Fruit fly (Drosophila melanogaster) whole organism, prepupa: ENCODE measurements around the gene Cad87A.
A peak's percentile ranks its signal among the peaks of the same experiment; 100 is the strongest.

ENCODE experiments used
- Blimp-1 ChIP-seq: fragments of 200-800 bp; sonication (Bioruptor generic); optimal IDR thresholded peaks from 3 replicates; lab custom pipeline; 2017; ENCODE audit warnings: missing biosample characterization, missing genetic modification characterization, mild to moderate bottlenecking, moderate library complexity, missing genetic modification reagents
- CG10669 ChIP-seq: fragments of 200-800 bp; sonication (Bioruptor generic); optimal IDR thresholded peaks from 3 replicates; lab custom pipeline; 2018; ENCODE audit warnings: missing biosample characterization, mild to moderate bottlenecking, missing genetic modification characterization, moderate library complexity
- CG11294 ChIP-seq: fragments of 200-800 bp; sonication (Bioruptor generic); IDR thresholded peaks from 2 replicates; pipeline ENCODE4 v1.3.6; 2022; ENCODE audit warnings: missing biosample characterization, missing genetic modification characterization
- CG11902 ChIP-seq: fragments of 200-800 bp; sonication (Bioruptor generic); optimal IDR thresholded peaks from 3 replicates; lab custom pipeline; 2016; ENCODE audit warnings: missing biosample characterization, missing genetic modification characterization
- CG31627 ChIP-seq: fragments of 200-800 bp; sonication (Bioruptor generic); optimal IDR thresholded peaks from 3 replicates; lab custom pipeline; 2016; ENCODE audit warnings: missing biosample characterization, missing genetic modification characterization
- CG32006 ChIP-seq: fragments of 200-800 bp; sonication (Bioruptor generic); optimal IDR thresholded peaks from 3 replicates; lab custom pipeline; 2017; ENCODE audit warnings: missing biosample characterization, mild to moderate bottlenecking, missing genetic modification characterization
- CG34406 ChIP-seq: fragments of 200-800 bp; sonication (Bioruptor generic); optimal IDR thresholded peaks from 3 replicates; lab custom pipeline; 2016; ENCODE audit warnings: missing biosample characterization, missing genetic modification characterization
- CG4318 ChIP-seq: fragments of 200-800 bp; sonication (Bioruptor generic); optimal IDR thresholded peaks from 3 replicates; lab custom pipeline; 2017; ENCODE audit warnings: missing biosample characterization, mild to moderate bottlenecking, missing genetic modification characterization
- CG6163 ChIP-seq: fragments of 200-800 bp; sonication (Bioruptor generic); IDR thresholded peaks from 3 replicates; pipeline ENCODE4 v1.3.6; 2022; ENCODE audit warnings: missing biosample characterization, missing genetic modification characterization
- CG6276 ChIP-seq: fragments of 200-800 bp; sonication (Bioruptor generic); optimal IDR thresholded peaks from 2 replicates; lab custom pipeline; 2017; ENCODE audit warnings: missing biosample characterization, mild to moderate bottlenecking, missing genetic modification characterization
- CG6792 ChIP-seq: fragments of 200-800 bp; sonication (Bioruptor generic); optimal IDR thresholded peaks from 3 replicates; lab custom pipeline; 2016; ENCODE audit warnings: missing biosample characterization, missing genetic modification characterization
- CG7368 ChIP-seq: fragments of 200-800 bp; sonication (Bioruptor generic); optimal IDR thresholded peaks from 3 replicates; lab custom pipeline; 2016; ENCODE audit warnings: missing biosample characterization, missing genetic modification characterization
- CG8119 ChIP-seq: fragments of 200-800 bp; sonication (Bioruptor generic); IDR thresholded peaks from 3 replicates; pipeline ENCODE4 v1.3.6; 2022; ENCODE audit warnings: missing biosample characterization, missing genetic modification characterization
- CG8319 ChIP-seq: fragments of 200-800 bp; sonication (Bioruptor generic); optimal IDR thresholded peaks from 3 replicates; lab custom pipeline; 2016; ENCODE audit warnings: missing biosample characterization, missing genetic modification characterization
- CG8632 ChIP-seq: fragments of 200-800 bp; sonication (Bioruptor generic); optimal IDR thresholded peaks from 3 replicates; lab custom pipeline; 2016; ENCODE audit warnings: missing biosample characterization, missing genetic modification characterization
- CG9139 ChIP-seq: fragments of 200-800 bp; sonication (Bioruptor generic); optimal IDR thresholded peaks from 3 replicates; lab custom pipeline; 2017; ENCODE audit warnings: missing biosample characterization, mild to moderate bottlenecking, missing genetic modification characterization
- Eip93F ChIP-seq: fragments of 200-800 bp; sonication (Bioruptor generic); optimal IDR thresholded peaks from 2 replicates; lab custom pipeline; 2016; ENCODE audit warnings: missing biosample characterization, mild to moderate bottlenecking, missing genetic modification characterization
- Ets21C ChIP-seq: fragments of 200-800 bp; sonication (Bioruptor generic); optimal IDR thresholded peaks from 3 replicates; lab custom pipeline; 2016; ENCODE audit warnings: missing biosample characterization, missing genetic modification characterization
- Gug ChIP-seq: fragments of 200-800 bp; sonication (Bioruptor generic); IDR thresholded peaks from 2 replicates; pipeline ENCODE4 v1.3.6; 2022; ENCODE audit warnings: missing biosample characterization, missing genetic modification characterization
- Hr38 ChIP-seq: sonication (Bioruptor generic); optimal IDR thresholded peaks from 2 replicates; lab custom pipeline; 2016; ENCODE audit warnings: missing biosample characterization, missing genetic modification characterization
- Hr39 ChIP-seq: fragments of 200-800 bp; sonication (Bioruptor generic); optimal IDR thresholded peaks from 2 replicates; lab custom pipeline; 2016; ENCODE audit warnings: missing biosample characterization, missing genetic modification characterization
- Hr4 ChIP-seq: fragments of 200-800 bp; sonication (Bioruptor generic); optimal IDR thresholded peaks from 3 replicates; lab custom pipeline; 2016; ENCODE audit warnings: missing biosample characterization, missing genetic modification characterization
- Lpt ChIP-seq: fragments of 200-800 bp; sonication (Bioruptor generic); optimal IDR thresholded peaks from 3 replicates; lab custom pipeline; 2016; ENCODE audit warnings: missing biosample characterization, missing genetic modification characterization
- Met ChIP-seq: fragments of 200-800 bp; sonication (Bioruptor generic); optimal IDR thresholded peaks from 3 replicates; lab custom pipeline; 2016; ENCODE audit warnings: missing biosample characterization, missing genetic modification characterization
- OdsH ChIP-seq: fragments of 200-800 bp; sonication (Bioruptor generic); optimal IDR thresholded peaks from 3 replicates; lab custom pipeline; 2016; ENCODE audit warnings: missing biosample characterization, missing genetic modification characterization
- Sox102F ChIP-seq: fragments of 200-800 bp; sonication (Bioruptor generic); optimal IDR thresholded peaks from 2 replicates; lab custom pipeline; 2016; ENCODE audit warnings: missing biosample characterization, mild to moderate bottlenecking, missing genetic modification characterization
- dac ChIP-seq: fragments of 200-800 bp; sonication (Bioruptor generic); optimal IDR thresholded peaks from 2 replicates; lab custom pipeline; 2017; ENCODE audit warnings: missing biosample characterization, mild to moderate bottlenecking, missing genetic modification characterization
- dsx ChIP-seq: fragments of 200-800 bp; optimal IDR thresholded peaks from 3 replicates; lab custom pipeline; 2019; ENCODE audit warnings: missing biosample characterization, mild to moderate bottlenecking, missing genetic modification characterization, moderate library complexity; ENCODE audit not compliant: poor library complexity, severe bottlenecking
- esn ChIP-seq: fragments of 200-800 bp; sonication (Bioruptor generic); optimal IDR thresholded peaks from 2 replicates; lab custom pipeline; 2016; ENCODE audit warnings: missing biosample characterization, mild to moderate bottlenecking, missing genetic modification characterization, moderate library complexity
- fd59A ChIP-seq: fragments of 200-800 bp; sonication (Bioruptor generic); optimal IDR thresholded peaks from 2 replicates; lab custom pipeline; 2017; ENCODE audit warnings: missing biosample characterization, mild to moderate bottlenecking, missing genetic modification characterization, missing genetic modification reagents
- fd85E ChIP-seq: fragments of 200-800 bp; sonication (Bioruptor generic); optimal IDR thresholded peaks from 3 replicates; lab custom pipeline; 2016; ENCODE audit warnings: missing biosample characterization, missing genetic modification characterization
- fkh ChIP-seq: fragments of 200-800 bp; sonication (Bioruptor generic); optimal IDR thresholded peaks from 3 replicates; lab custom pipeline; 2017; ENCODE audit warnings: missing biosample characterization, mild to moderate bottlenecking, missing genetic modification characterization, moderate library complexity
- lz ChIP-seq: fragments of 200-800 bp; sonication (Bioruptor generic); optimal IDR thresholded peaks from 3 replicates; lab custom pipeline; 2016; ENCODE audit warnings: missing biosample characterization, missing genetic modification characterization
- net ChIP-seq: fragments of 200-800 bp; sonication (Bioruptor generic); optimal IDR thresholded peaks from 3 replicates; lab custom pipeline; 2016; ENCODE audit warnings: missing biosample characterization, missing genetic modification characterization
- pdm3 ChIP-seq: fragments of 200-800 bp; sonication (Bioruptor generic); optimal IDR thresholded peaks from 3 replicates; lab custom pipeline; 2016; ENCODE audit warnings: missing biosample characterization, missing genetic modification characterization
- salr ChIP-seq, 2 experiments: fragments of 200-800 bp; sonication (Bioruptor generic); optimal IDR thresholded peaks; 3 replicates each; lab custom pipeline; 2016 to 2018; ENCODE audit warnings: missing biosample characterization in 2 of 2, missing genetic modification characterization in 2 of 2, mild to moderate bottlenecking in 1 of 2
- spab ChIP-seq: fragments of 200-800 bp; sonication (Bioruptor generic); optimal IDR thresholded peaks from 2 replicates; lab custom pipeline; 2017; ENCODE audit warnings: missing biosample characterization, mild to moderate bottlenecking, missing genetic modification characterization, missing genetic modification reagents
- ss ChIP-seq, 2 experiments: fragments of 200-800 bp; sonication (Bioruptor generic); optimal IDR thresholded peaks; 2 replicates in 1 of 2; 3 replicates in 1 of 2; lab custom pipeline; 2017 to 2018; ENCODE audit warnings: mild to moderate bottlenecking in 2 of 2, missing biosample characterization in 2 of 2, missing genetic modification characterization in 2 of 2, moderate library complexity in 1 of 2
- svp ChIP-seq: fragments of 200-800 bp; sonication (Bioruptor generic); peaks from one replicate; lab custom pipeline; 2016; ENCODE audit warnings: missing biosample characterization, missing genetic modification characterization
- topi ChIP-seq: fragments of 200-800 bp; sonication (Bioruptor generic); optimal IDR thresholded peaks from 3 replicates; lab custom pipeline; 2016; ENCODE audit warnings: missing biosample characterization, missing genetic modification characterization

Gene Cad87A

DNA sequence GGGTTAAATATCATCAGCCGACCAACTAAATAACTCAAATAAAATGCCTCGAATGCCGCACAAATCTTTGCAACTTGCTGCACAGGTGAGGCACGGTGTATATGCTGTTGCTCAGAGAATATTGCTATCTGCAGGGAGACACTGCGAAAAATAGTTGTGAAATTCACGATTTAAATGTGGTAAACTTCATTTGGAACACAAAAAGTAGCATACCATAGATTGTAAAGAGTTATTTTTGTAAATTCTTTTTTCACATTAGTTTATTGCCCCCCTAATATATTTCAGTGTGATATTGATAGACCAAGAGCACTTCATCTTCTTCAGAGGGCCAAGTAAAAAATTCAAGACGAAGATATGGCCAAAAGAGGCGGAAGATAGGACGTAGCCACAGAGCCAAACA is 28.3 kb downstream of the Cad87A start (continued):
- TF ChIP-seq CG6276 (GFP tag; lab: Kevin White, UChicago) (peak; percentile 69), CG32006 (GFP tag; lab: Kevin White, UChicago) (peak; percentile 82), CG6163 (GFP tag; lab: Robert Waterston, UW) (peak; percentile 92), salr (GFP tag; optimal IDR thresholded peaks at IDR 0.05; lab: Kevin White, UChicago) (peak; percentile 72 to 77), pdm3 (GFP tag; lab: Kevin White, UChicago) (peak; percentile 78), fd59A (GFP tag; lab: Kevin White, UChicago) (peak; percentile 84), Blimp-1 (GFP tag; lab: Kevin White, UChicago) (no peak), CG34406 (GFP tag; lab: Kevin White, UChicago) (peak; percentile 52), Lpt (GFP tag; lab: Kevin White, UChicago) (peak; percentile 80), Gug (GFP tag; lab: Robert Waterston, UW) (peak; percentile 75), spab (peak; percentile 85), esn (peak; percentile 60), CG10669 (peak; percentile 86), OdsH (peak; percentile 80), CG6792 (peak; percentile 67), dac (GFP tag; lab: Kevin White, UChicago) (peak; percentile 64), net (GFP tag; lab: Kevin White, UChicago) (peak; percentile 70), dsx (GFP tag; lab: Kevin White, UChicago) (peak; percentile 88), CG8319 (GFP tag; lab: Kevin White, UChicago) (peak; percentile 57), CG7368 (GFP tag; lab: Kevin White, UChicago) (peak; percentile 53), CG9139 (GFP tag; lab: Kevin White, UChicago) (peak; percentile 60), lz (GFP tag; lab: Kevin White, UChicago) (peak; percentile 60), CG8119 (GFP tag; lab: Robert Waterston, UW) (peak; percentile 81), ss (GFP tag; optimal IDR thresholded peaks at IDR 0.05; lab: Kevin White, UChicago) (peak; percentile 83), fkh (GFP tag; lab: Kevin White, UChicago) (no peak), fd85E (GFP tag; lab: Kevin White, UChicago) (no peak), CG11294 (GFP tag; lab: Robert Waterston, UW) (peak; percentile 57; the same call in 1 of the 2 replicates), svp (GFP tag; lab: Kevin White, UChicago) (peak; percentile 89), topi (GFP tag; lab: Kevin White, UChicago) (peak; percentile 65), CG8632 (GFP tag; lab: Kevin White, UChicago) (peak; percentile 57), Hr4 (GFP tag; lab: Kevin White, UChicago) (peak; percentile 68), CG31627 (GFP tag; lab: Kevin White, UChicago) (peak; percentile 42), Eip93F (GFP tag; lab: Kevin White, UChicago) (no peak), Hr38 (no peak)

DNA sequence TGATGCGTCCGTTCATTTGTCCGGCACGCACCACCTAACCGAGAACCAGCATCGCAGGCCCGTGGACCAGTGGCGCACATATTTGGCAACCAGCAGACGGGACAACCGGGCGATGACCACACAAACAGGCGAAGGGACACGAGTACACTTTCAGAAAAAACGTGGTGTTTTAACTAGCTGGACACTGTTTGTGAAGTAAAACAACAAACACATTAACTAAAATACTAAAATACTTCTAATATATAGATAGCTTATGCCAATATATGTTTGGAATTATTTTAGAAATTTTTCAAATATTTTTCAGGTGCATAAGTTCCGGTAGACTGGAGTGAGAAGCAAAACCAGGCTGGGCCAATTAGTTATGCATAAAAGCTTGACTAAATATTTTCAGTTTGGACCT is 46.0 kb downstream of the Cad87A start:
- peak; percentile 28 for TF ChIP-seq CG31627 (GFP tag; lab: Kevin White, UChicago)
- TF ChIP-seq topi (GFP tag; lab: Kevin White, UChicago) = peak; percentile 13
- no peak for TF ChIP-seq CG4318
- no peak for TF ChIP-seq CG10669
- peak; percentile 49 for TF ChIP-seq svp (GFP tag; lab: Kevin White, UChicago)
- TF ChIP-seq Eip93F (GFP tag; lab: Kevin White, UChicago) = no peak
- peak; percentile 6 for TF ChIP-seq lz (GFP tag; lab: Kevin White, UChicago)
- no peak for TF ChIP-seq CG6276 (GFP tag; lab: Kevin White, UChicago)
- no peak for TF ChIP-seq CG8632 (GFP tag; lab: Kevin White, UChicago)
- no peak for TF ChIP-seq fd85E (GFP tag; lab: Kevin White, UChicago)
- no peak for TF ChIP-seq CG11902
- no peak for TF ChIP-seq CG8319 (GFP tag; lab: Kevin White, UChicago)
- no peak for TF ChIP-seq Hr4 (GFP tag; lab: Kevin White, UChicago)
- TF ChIP-seq CG9139 (GFP tag; lab: Kevin White, UChicago) = no peak
- no peak for TF ChIP-seq Ets21C (GFP tag; lab: Kevin White, UChicago)
- peak; percentile 30 for TF ChIP-seq Sox102F (GFP tag; lab: Kevin White, UChicago)
- TF ChIP-seq Met = peak; percentile 44
- TF ChIP-seq Hr39 (GFP tag; lab: Kevin White, UChicago) = peak; percentile 23
- TF ChIP-seq, all 60 proteins: peak for 7
